Fruit fly (Drosophila melanogaster): Measurements from ENCODE around the gene Cox10.

Cox10 gene

DNA sequence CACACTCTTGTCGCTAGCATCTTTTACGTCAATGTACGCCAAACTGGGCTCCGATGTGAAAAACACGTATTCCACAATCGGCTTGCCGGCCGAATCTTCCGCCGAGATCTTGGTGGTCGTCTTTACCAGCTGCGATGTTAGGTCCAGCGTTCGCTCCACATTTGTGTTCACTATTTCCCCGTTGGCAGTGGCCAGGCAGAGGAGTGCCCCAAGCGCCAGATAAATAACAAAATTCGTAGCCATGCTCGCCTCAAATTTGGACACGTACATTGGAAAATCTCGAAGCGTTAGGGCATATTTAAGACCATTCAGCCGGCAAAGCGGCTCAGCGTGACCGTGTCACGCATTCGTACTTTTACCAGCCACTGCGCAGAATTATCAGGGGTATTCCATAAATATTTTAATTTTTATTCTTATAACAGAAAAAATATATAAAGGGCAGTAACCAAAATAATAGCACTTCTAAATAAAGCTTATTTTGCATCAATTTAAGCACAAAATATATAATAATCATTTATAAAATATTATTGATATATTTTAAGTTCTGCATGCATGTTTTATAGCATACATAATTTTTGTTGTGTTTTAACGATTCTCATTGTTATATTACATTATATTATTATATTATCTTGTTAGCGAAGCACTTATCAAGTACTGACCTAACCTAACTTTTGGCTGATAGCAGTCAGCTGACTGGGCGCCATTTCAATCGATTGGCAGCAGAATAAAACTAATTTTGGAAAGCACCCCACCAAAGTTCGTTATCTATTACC, 44.4 kb downstream of the Cox10 start, which contains the start of the genes CG33303 and dpr19 (continued):
- TF ChIP-seq gro (GFP tag; optimal IDR thresholded peaks at IDR 0.05), result peak; percentile 50
- TF ChIP-seq CG10959 (GFP tag; IDR thresholded peaks at IDR 0.05), result no peak
- no peak for TF ChIP-seq maf-S (GFP tag; optimal IDR thresholded peaks at IDR 0.05)
- no peak for TF ChIP-seq CG4707 (GFP tag; optimal IDR thresholded peaks at IDR 0.05)
- TF ChIP-seq CG6683 (GFP tag; optimal IDR thresholded peaks at IDR 0.05), result peak; percentile 68
- no peak for TF ChIP-seq shn (GFP tag; optimal IDR thresholded peaks at IDR 0.05)
- peak; percentile 72 for TF ChIP-seq run (tag; optimal IDR thresholded peaks at IDR 0.05)
- TF ChIP-seq CG9727 (GFP tag; optimal IDR thresholded peaks at IDR 0.05), result peak; percentile 83
- no peak for TF ChIP-seq Myb (GFP tag; optimal IDR thresholded peaks at IDR 0.05)
- TF ChIP-seq CG14860 (GFP tag; IDR thresholded peaks at IDR 0.05; ENCODE audit: partially characterized antibody), result no peak
- TF ChIP-seq CG3995 (GFP tag; optimal IDR thresholded peaks at IDR 0.05), result peak; percentile 48
- TF ChIP-seq Sin3A (optimal IDR thresholded peaks at IDR 0.05), result no peak
- no peak for TF ChIP-seq Atf-2 (GFP tag; optimal IDR thresholded peaks at IDR 0.05)
- TF ChIP-seq pnt (GFP tag; optimal IDR thresholded peaks at IDR 0.05), result no peak
- no peak for TF ChIP-seq CG15479 (GFP tag; optimal IDR thresholded peaks at IDR 0.05)
- TF ChIP-seq sens (GFP tag), result no peak
- peak; percentile 63; the same call in 1 of the 2 replicates for TF ChIP-seq CG11696 (GFP tag; IDR thresholded peaks at IDR 0.05)
- no peak for TF ChIP-seq Stat92E (GFP tag; optimal IDR thresholded peaks at IDR 0.05)
- TF ChIP-seq luna (GFP tag; optimal IDR thresholded peaks at IDR 0.05), result no peak
- TF ChIP-seq CG3847 (GFP tag; IDR thresholded peaks at IDR 0.05), result peak; percentile 41; the same call in 1 of the 2 replicates
- TF ChIP-seq CG17385 (GFP tag; optimal IDR thresholded peaks at IDR 0.05), result peak; percentile 74
- no peak for TF ChIP-seq CG8765 (GFP tag; IDR thresholded peaks at IDR 0.05)
- peak; percentile 92 for TF ChIP-seq CG12391 (tag; optimal IDR thresholded peaks at IDR 0.05)
- no peak for TF ChIP-seq dm (GFP tag; optimal IDR thresholded peaks at IDR 0.05)
- no peak for TF ChIP-seq Camta (GFP tag; optimal IDR thresholded peaks at IDR 0.05)
- TF ChIP-seq cas (GFP tag; IDR thresholded peaks at IDR 0.05), result no peak
- TF ChIP-seq hth (optimal IDR thresholded peaks at IDR 0.05), result no peak
- no peak for TF ChIP-seq Doc2 (GFP tag; IDR thresholded peaks at IDR 0.05)
- peak; percentile 49 for TF ChIP-seq Nf-YB (GFP tag; optimal IDR thresholded peaks at IDR 0.05)
- TF ChIP-seq so (GFP tag; IDR thresholded peaks at IDR 0.05), result 0 out of 3 replicates have a peak, but pooled peaks have one; percentile 7
- TF ChIP-seq gem (tag; optimal IDR thresholded peaks at IDR 0.05), result peak; percentile 92
- TF ChIP-seq CG12299 (tag; optimal IDR thresholded peaks at IDR 0.05), result peak; percentile 81
- TF ChIP-seq ewg (GFP tag; optimal IDR thresholded peaks at IDR 0.05), result peak; percentile 31
- TF ChIP-seq crc (GFP tag; optimal IDR thresholded peaks at IDR 0.05), result no peak
- TF ChIP-seq Mes4 (GFP tag; optimal IDR thresholded peaks at IDR 0.05), result no peak
- peak; percentile 91 for TF ChIP-seq CG30020 (tag; optimal IDR thresholded peaks at IDR 0.05)
- TF ChIP-seq H15 (GFP tag; IDR thresholded peaks at IDR 0.05), result no peak
- no peak for TF ChIP-seq Pdp1 (GFP tag; optimal IDR thresholded peaks at IDR 0.05)
- TF ChIP-seq sc (optimal IDR thresholded peaks at IDR 0.05), result no peak
- TF ChIP-seq sc (GFP tag; optimal IDR thresholded peaks at IDR 0.05), result peak; percentile 33
- no peak for TF ChIP-seq her (GFP tag; optimal IDR thresholded peaks at IDR 0.05)
- TF ChIP-seq CG10979 (tag; optimal IDR thresholded peaks at IDR 0.05), result peak; percentile 84
- no peak for TF ChIP-seq CG2199 (GFP tag; IDR thresholded peaks at IDR 0.05)
- peak; percentile 80 for TF ChIP-seq CG7556 (GFP tag; optimal IDR thresholded peaks at IDR 0.05)
- peak; percentile 19 for TF ChIP-seq BEAF-32 (GFP tag; optimal IDR thresholded peaks at IDR 0.05)
- peak; percentile 72 for TF ChIP-seq CG10147 (GFP tag; optimal IDR thresholded peaks at IDR 0.05)
- TF ChIP-seq hbn (GFP tag; IDR thresholded peaks at IDR 0.05; ENCODE audit: partially characterized antibody), result no peak
- no peak for TF ChIP-seq CG16815 (GFP tag; optimal IDR thresholded peaks at IDR 0.05)
- TF ChIP-seq CG15696 (tag; optimal IDR thresholded peaks at IDR 0.05), result peak; percentile 79
- TF ChIP-seq eve (GFP tag; optimal IDR thresholded peaks at IDR 0.05), result no peak

Data from whole organism, embryonic.